ENCODE assay signal across 1 fruit fly cellular context in the genomic region with DNA sequence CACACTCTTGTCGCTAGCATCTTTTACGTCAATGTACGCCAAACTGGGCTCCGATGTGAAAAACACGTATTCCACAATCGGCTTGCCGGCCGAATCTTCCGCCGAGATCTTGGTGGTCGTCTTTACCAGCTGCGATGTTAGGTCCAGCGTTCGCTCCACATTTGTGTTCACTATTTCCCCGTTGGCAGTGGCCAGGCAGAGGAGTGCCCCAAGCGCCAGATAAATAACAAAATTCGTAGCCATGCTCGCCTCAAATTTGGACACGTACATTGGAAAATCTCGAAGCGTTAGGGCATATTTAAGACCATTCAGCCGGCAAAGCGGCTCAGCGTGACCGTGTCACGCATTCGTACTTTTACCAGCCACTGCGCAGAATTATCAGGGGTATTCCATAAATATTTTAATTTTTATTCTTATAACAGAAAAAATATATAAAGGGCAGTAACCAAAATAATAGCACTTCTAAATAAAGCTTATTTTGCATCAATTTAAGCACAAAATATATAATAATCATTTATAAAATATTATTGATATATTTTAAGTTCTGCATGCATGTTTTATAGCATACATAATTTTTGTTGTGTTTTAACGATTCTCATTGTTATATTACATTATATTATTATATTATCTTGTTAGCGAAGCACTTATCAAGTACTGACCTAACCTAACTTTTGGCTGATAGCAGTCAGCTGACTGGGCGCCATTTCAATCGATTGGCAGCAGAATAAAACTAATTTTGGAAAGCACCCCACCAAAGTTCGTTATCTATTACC.
A peak's percentile ranks its signal among the peaks of the same experiment; 100 is the strongest.
TF ChIP-seq lines count a peak whose summit lies in the region.

A gene (minus strand): TSS at position 294 of the 773 bp plus-strand sequence.
A gene (plus strand): TSS at position 705 of the 773 bp plus-strand sequence.

TF ChIP-seq in whole organism, embryonic, 481 proteins besides CTCF, POLR2A, EP300 and RAD21 (continued from another document):
- peak; percentile 71 for TF ChIP-seq CG4424 (GFP tag; optimal IDR thresholded peaks at IDR 0.05; lab: Kevin White, UChicago)
- peak; percentile 13 for TF ChIP-seq CG7987 (GFP tag; optimal IDR thresholded peaks at IDR 0.05; lab: Kevin White, UChicago)
- peak; percentile 60; the same call in 1 of the 2 replicates for TF ChIP-seq ssp (GFP tag; IDR thresholded peaks at IDR 0.05; lab: Robert Waterston, UW)
- TF ChIP-seq Dek (tag; optimal IDR thresholded peaks at IDR 0.05; lab: Kevin White, UChicago): peak; percentile 83
- TF ChIP-seq Dip3 (GFP tag; optimal IDR thresholded peaks at IDR 0.05; lab: Kevin White, UChicago): no peak
- TF ChIP-seq rib (GFP tag; IDR thresholded peaks at IDR 0.05; lab: Robert Waterston, UW): no peak
- no peak for TF ChIP-seq NC2β (GFP tag; optimal IDR thresholded peaks at IDR 0.05; lab: Kevin White, UChicago)
- TF ChIP-seq CG9609 (GFP tag; optimal IDR thresholded peaks at IDR 0.05; lab: Kevin White, UChicago): no peak
- TF ChIP-seq CG2889 (GFP tag; IDR thresholded peaks at IDR 0.05; lab: Robert Waterston, UW): no peak
- TF ChIP-seq Hmx (GFP tag; optimal IDR thresholded peaks at IDR 0.05; lab: Kevin White, UChicago): no peak
- TF ChIP-seq NK7.1 (GFP tag; optimal IDR thresholded peaks at IDR 0.05; lab: Kevin White, UChicago): no peak
- no peak for TF ChIP-seq CG1792 (GFP tag; optimal IDR thresholded peaks at IDR 0.05; lab: Kevin White, UChicago)
- peak; percentile 19 for TF ChIP-seq trh (GFP tag; optimal IDR thresholded peaks at IDR 0.05; lab: Kevin White, UChicago)
- no peak for TF ChIP-seq hth (optimal IDR thresholded peaks at IDR 0.05; lab: Kevin White, UChicago)
- TF ChIP-seq CG3838 (GFP tag; optimal IDR thresholded peaks at IDR 0.05; lab: Kevin White, UChicago): no peak
- peak; percentile 36 for TF ChIP-seq CG2875 (GFP tag; optimal IDR thresholded peaks at IDR 0.05; lab: Kevin White, UChicago)
- no peak for TF ChIP-seq pb (GFP tag; optimal IDR thresholded peaks at IDR 0.05; lab: Kevin White, UChicago)
- TF ChIP-seq sim (GFP tag; IDR thresholded peaks at IDR 0.05; lab: Robert Waterston, UW): 0 out of 2 replicates have a peak, but pooled peaks have one; percentile 45
- TF ChIP-seq Spps (tag; optimal IDR thresholded peaks at IDR 0.05; lab: Kevin White, UChicago): peak; percentile 67
- TF ChIP-seq CG2199 (GFP tag; IDR thresholded peaks at IDR 0.05; lab: Robert Waterston, UW): no peak
- no peak for TF ChIP-seq Atf3 (GFP tag; optimal IDR thresholded peaks at IDR 0.05; lab: Kevin White, UChicago)
- no peak for TF ChIP-seq Bgb (GFP tag; IDR thresholded peaks at IDR 0.05; lab: Robert Waterston, UW; ENCODE audit: partially characterized antibody)
- TF ChIP-seq az2 (GFP tag; optimal IDR thresholded peaks at IDR 0.05; lab: Kevin White, UChicago): peak; percentile 54
- no peak for TF ChIP-seq knrl (GFP tag; IDR thresholded peaks at IDR 0.05; lab: Robert Waterston, UW; ENCODE audit: partially characterized antibody)
- TF ChIP-seq CG10654 (GFP tag; optimal IDR thresholded peaks at IDR 0.05; lab: Kevin White, UChicago): peak; percentile 29
- peak; percentile 76 for TF ChIP-seq Xrp1 (GFP tag; IDR thresholded peaks at IDR 0.05; lab: Robert Waterston, UW)
- no peak for TF ChIP-seq Dad (GFP tag; optimal IDR thresholded peaks at IDR 0.05; lab: Kevin White, UChicago)
- no peak; the same call in 1 of the 2 replicates for TF ChIP-seq amos (GFP tag; IDR thresholded peaks at IDR 0.05; lab: Robert Waterston, UW; ENCODE audit: partially characterized antibody)
- no peak for TF ChIP-seq CG18476 (GFP tag; optimal IDR thresholded peaks at IDR 0.05; lab: Kevin White, UChicago)
- no peak for TF ChIP-seq CG15073 (GFP tag; optimal IDR thresholded peaks at IDR 0.05; lab: Kevin White, UChicago)
- 0 out of 2 replicates have a peak, but pooled peaks have one; percentile 27 for TF ChIP-seq sisA (GFP tag; IDR thresholded peaks at IDR 0.05; lab: Robert Waterston, UW)
- TF ChIP-seq HmgD (GFP tag; optimal IDR thresholded peaks at IDR 0.05; lab: Kevin White, UChicago): no peak
- no peak for TF ChIP-seq dan (GFP tag; IDR thresholded peaks at IDR 0.05; lab: Robert Waterston, UW)
- no peak for TF ChIP-seq Poxn (GFP tag; IDR thresholded peaks at IDR 0.05; lab: Robert Waterston, UW)
- TF ChIP-seq D19A (tag; optimal IDR thresholded peaks at IDR 0.05; lab: Kevin White, UChicago): peak; percentile 83
- TF ChIP-seq CG6813 (GFP tag; optimal IDR thresholded peaks at IDR 0.05; lab: Kevin White, UChicago): peak; percentile 65
- no peak for TF ChIP-seq Dref (GFP tag; IDR thresholded peaks at IDR 0.05; lab: Robert Waterston, UW)
- TF ChIP-seq bigmax (GFP tag; optimal IDR thresholded peaks at IDR 0.05; lab: Kevin White, UChicago): peak; percentile 95
- no peak for TF ChIP-seq pita (GFP tag; optimal IDR thresholded peaks at IDR 0.05; lab: Kevin White, UChicago)
- TF ChIP-seq Med (GFP tag; lab: Kevin White, UChicago): peak; percentile 68
- TF ChIP-seq CG33557 (GFP tag; optimal IDR thresholded peaks at IDR 0.05; lab: Kevin White, UChicago): peak; percentile 74
- peak; percentile 43 for TF ChIP-seq ind (GFP tag; optimal IDR thresholded peaks at IDR 0.05; lab: Kevin White, UChicago)
- no peak for TF ChIP-seq yki (optimal IDR thresholded peaks at IDR 0.05; lab: Kevin White, UChicago)
- TF ChIP-seq bsh (GFP tag; optimal IDR thresholded peaks at IDR 0.05; lab: Kevin White, UChicago): peak in 1 of 2 experiments; percentile 83
- TF ChIP-seq gcm (GFP tag; optimal IDR thresholded peaks at IDR 0.05; lab: Kevin White, UChicago): peak; percentile 83
- TF ChIP-seq CHES-1-like (GFP tag; optimal IDR thresholded peaks at IDR 0.05; lab: Kevin White, UChicago): no peak
- no peak for TF ChIP-seq CG8089 (GFP tag; optimal IDR thresholded peaks at IDR 0.05; lab: Kevin White, UChicago)
- TF ChIP-seq CG6654 (GFP tag; optimal IDR thresholded peaks at IDR 0.05; lab: Kevin White, UChicago): peak; percentile 16
- TF ChIP-seq nmo (GFP tag; optimal IDR thresholded peaks at IDR 0.05; lab: Kevin White, UChicago): peak; percentile 88
- no peak for TF ChIP-seq wor (GFP tag; IDR thresholded peaks at IDR 0.05; lab: Robert Waterston, UW)
- TF ChIP-seq ab (GFP tag; optimal IDR thresholded peaks at IDR 0.05; lab: Kevin White, UChicago): no peak
- TF ChIP-seq CG18599 (GFP tag; optimal IDR thresholded peaks at IDR 0.05; lab: Kevin White, UChicago): peak; percentile 62
- TF ChIP-seq CG8290 (GFP tag; optimal IDR thresholded peaks at IDR 0.05; lab: Kevin White, UChicago): peak; percentile 73
- TF ChIP-seq CG8290 (tag; optimal IDR thresholded peaks at IDR 0.05; lab: Kevin White, UChicago): no peak
- peak; percentile 38; the same call in 1 of the 2 replicates for TF ChIP-seq HLH3B (GFP tag; IDR thresholded peaks at IDR 0.05; lab: Robert Waterston, UW)
- no peak for TF ChIP-seq Myb (GFP tag; optimal IDR thresholded peaks at IDR 0.05; lab: Kevin White, UChicago)
- no peak for TF ChIP-seq luna (GFP tag; optimal IDR thresholded peaks at IDR 0.05; lab: Kevin White, UChicago)
- peak; percentile 90 for TF ChIP-seq phol (tag; optimal IDR thresholded peaks at IDR 0.05; lab: Kevin White, UChicago)
- TF ChIP-seq repo (GFP tag; optimal IDR thresholded peaks at IDR 0.05; lab: Kevin White, UChicago): no peak
- no peak for TF ChIP-seq vfl (GFP tag; optimal IDR thresholded peaks at IDR 0.05; lab: Kevin White, UChicago)
- no peak for TF ChIP-seq Ravus (GFP tag; IDR thresholded peaks at IDR 0.05; lab: Robert Waterston, UW)
- no peak for TF ChIP-seq C15 (GFP tag; IDR thresholded peaks at IDR 0.05; lab: Robert Waterston, UW)
- TF ChIP-seq CG3281 (GFP tag; optimal IDR thresholded peaks at IDR 0.05; lab: Kevin White, UChicago): peak; percentile 70
- TF ChIP-seq Sox102F (GFP tag; optimal IDR thresholded peaks at IDR 0.05; lab: Kevin White, UChicago): no peak
- no peak for TF ChIP-seq kni (GFP tag; optimal IDR thresholded peaks at IDR 0.05; lab: Kevin White, UChicago)
- TF ChIP-seq NC2α (GFP tag; optimal IDR thresholded peaks at IDR 0.05; lab: Kevin White, UChicago): no peak
- TF ChIP-seq CG3065 (GFP tag; optimal IDR thresholded peaks at IDR 0.05; lab: Kevin White, UChicago): no peak
- TF ChIP-seq Kr (GFP tag; optimal IDR thresholded peaks at IDR 0.05; lab: Kevin White, UChicago): no peak
- TF ChIP-seq Bdp1 (GFP tag; optimal IDR thresholded peaks at IDR 0.05; lab: Kevin White, UChicago): no peak
- no peak for TF ChIP-seq ems (GFP tag; optimal IDR thresholded peaks at IDR 0.05; lab: Kevin White, UChicago)
- TF ChIP-seq tx (GFP tag; optimal IDR thresholded peaks at IDR 0.05; lab: Kevin White, UChicago): no peak
- no peak for TF ChIP-seq mam (GFP tag; optimal IDR thresholded peaks at IDR 0.05; lab: Kevin White, UChicago)
